Worm (Caenorhabditis elegans): ENCODE data around the gene Y69H2.9.

DNA sequence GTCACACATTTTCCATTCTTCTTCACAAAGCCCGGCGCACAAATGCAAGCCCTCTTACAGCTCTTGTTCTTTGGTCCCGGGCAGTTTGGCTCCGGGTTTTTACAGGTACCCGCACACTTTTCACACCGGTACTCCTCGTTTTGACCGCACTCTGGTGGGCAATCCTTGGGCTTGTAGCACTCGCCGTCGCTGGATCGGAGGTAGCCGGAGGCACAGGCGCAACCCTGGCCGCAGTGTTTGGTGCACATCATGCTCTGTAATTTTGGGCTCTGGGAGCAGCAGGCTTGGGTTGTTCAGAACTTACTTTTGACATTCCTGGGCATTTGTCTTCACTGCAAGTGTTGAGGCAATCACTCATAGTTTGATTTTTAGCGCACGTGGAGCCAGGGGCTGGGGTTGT is 43.9 kb upstream of the Y69H2.9 start:
- TF ChIP-seq W03F9.2 (tag; optimal IDR thresholded peaks at IDR 0.05) (no peak), him-1 (tag; optimal IDR thresholded peaks at IDR 0.05) (no peak)
